Worm (Caenorhabditis elegans) whole organism, L4 larva: ENCODE measurements around the gene nspa-2.

ENCODE experiments used
- F10B5.3 ChIP-seq: sonication (generic microtip); optimal IDR thresholded peaks from 2 replicates; lab custom pipeline; 2016; ENCODE audit warnings: mild to moderate bottlenecking, missing genetic modification characterization, missing compliant biosample characterization
- F26F4.8 ChIP-seq: fragments of 200-800 bp; sonication (Bioruptor generic); conservative IDR thresholded peaks from 2 replicates; pipeline ENCODE4 v1.3.6; 2022; ENCODE audit warnings: missing genetic modification characterization, missing compliant biosample characterization
- F37D6.2 ChIP-seq: sonication (generic microtip); optimal IDR thresholded peaks from 2 replicates; lab custom pipeline; 2016; ENCODE audit warnings: mild to moderate bottlenecking, missing genetic modification characterization, missing compliant biosample characterization
- F49E8.2 ChIP-seq: sonication (generic microtip); optimal IDR thresholded peaks from 2 replicates; lab custom pipeline; 2016; ENCODE audit warnings: missing compliant biosample characterization, mild to moderate bottlenecking, missing genetic modification characterization, borderline replicate concordance
- T20F7.1 ChIP-seq: fragments of 200-800 bp; sonication (Bioruptor generic); optimal IDR thresholded peaks from 2 replicates; lab custom pipeline; 2018; ENCODE audit warnings: mild to moderate bottlenecking, missing genetic modification characterization, missing compliant biosample characterization
- Y48G9A.11 ChIP-seq: fragments of 200-800 bp; sonication (Bioruptor generic); IDR thresholded peaks from 2 replicates; pipeline ENCODE4 v1.3.6; 2022; ENCODE audit warnings: missing genetic modification reagents, missing genetic modification characterization, missing compliant biosample characterization
- Y5F2A.4 ChIP-seq: fragments of 200-800 bp; sonication (Bioruptor generic); optimal IDR thresholded peaks from 2 replicates; lab custom pipeline; 2018; ENCODE audit warnings: mild to moderate bottlenecking, missing genetic modification characterization, missing compliant biosample characterization
- Y75B8A.6 ChIP-seq: fragments of 200-800 bp; sonication (Bioruptor generic); IDR thresholded peaks from 2 replicates; pipeline ENCODE4 v1.3.6; 2022; ENCODE audit warnings: missing genetic modification reagents, missing genetic modification characterization, missing compliant biosample characterization
- ZK337.2 ChIP-seq: fragments of 200-800 bp; sonication (Bioruptor generic); IDR thresholded peaks from 2 replicates; pipeline ENCODE4 v1.3.6; 2022; ENCODE audit warnings: missing genetic modification reagents, missing genetic modification characterization, missing compliant biosample characterization
- aha-1 ChIP-seq: fragments of 150-350 bp; peaks from one replicate; lab custom pipeline; 2014; ENCODE audit warnings: missing biosample characterization, missing genetic modification characterization
- ama-1 ChIP-seq: fragments of 150-350 bp; optimal IDR thresholded peaks from 2 replicates; lab custom pipeline; 2014; ENCODE audit warnings: inconsistent platforms, mixed read lengths
- ceh-28 ChIP-seq: fragments of 150-350 bp; optimal IDR thresholded peaks from 2 replicates; lab custom pipeline; 2014; ENCODE audit warnings: missing biosample characterization, missing genetic modification reagents, missing genetic modification characterization
- ceh-82 ChIP-seq: sonication (generic microtip); optimal IDR thresholded peaks from 2 replicates; lab custom pipeline; 2017; ENCODE audit warnings: missing biosample characterization, missing genetic modification characterization
- cey-2 ChIP-seq: sonication (generic microtip); optimal IDR thresholded peaks from 3 replicates; lab custom pipeline; 2017; ENCODE audit warnings: missing genetic modification characterization, mild to moderate bottlenecking, missing compliant biosample characterization, antibody characterized with exemption, borderline replicate concordance; ENCODE audit not compliant: insufficient read depth
- ctbp-1 ChIP-seq: fragments of 200-800 bp; sonication (Bioruptor generic); IDR thresholded peaks from 2 replicates; pipeline ENCODE4 v1.3.6; 2022; ENCODE audit warnings: missing genetic modification reagents, missing genetic modification characterization, missing compliant biosample characterization
- daf-12 ChIP-seq: fragments of 150-350 bp; optimal IDR thresholded peaks from 2 replicates; lab custom pipeline; 2014; ENCODE audit warnings: missing biosample characterization, missing genetic modification reagents, missing genetic modification characterization
- dmd-8 ChIP-seq: fragments of 200-800 bp; sonication (Bioruptor generic); IDR thresholded peaks from 2 replicates; pipeline ENCODE4 v1.3.6; 2022; ENCODE audit warnings: missing genetic modification characterization, missing compliant biosample characterization
- dpl-1 ChIP-seq: fragments of 150-350 bp; optimal IDR thresholded peaks from 2 replicates; lab custom pipeline; 2014; ENCODE audit warnings: missing biosample characterization, missing genetic modification reagents, missing genetic modification characterization
- egl-27 ChIP-seq: sonication (generic microtip); optimal IDR thresholded peaks from 3 replicates; lab custom pipeline; 2017; ENCODE audit warnings: missing biosample characterization, missing genetic modification reagents, missing genetic modification characterization
- egl-43 ChIP-seq: fragments of 200-800 bp; sonication (Bioruptor generic); IDR thresholded peaks from 2 replicates; pipeline ENCODE4 v1.3.6; 2022; ENCODE audit warnings: missing genetic modification reagents, missing genetic modification characterization, missing compliant biosample characterization
- fkh-10 ChIP-seq: fragments of 150-350 bp; optimal IDR thresholded peaks from 2 replicates; lab custom pipeline; 2014; ENCODE audit warnings: missing biosample characterization, missing genetic modification reagents, missing genetic modification characterization
- fos-1 ChIP-seq: fragments of 150-350 bp; optimal IDR thresholded peaks from 2 replicates; lab custom pipeline; 2014; ENCODE audit warnings: missing biosample characterization, missing genetic modification characterization
- gei-8 ChIP-seq: fragments of 200-800 bp; sonication (Bioruptor generic); optimal IDR thresholded peaks from 2 replicates; lab custom pipeline; 2018; ENCODE audit warnings: mild to moderate bottlenecking, missing genetic modification characterization, missing compliant biosample characterization
- hlh-11 ChIP-seq: fragments of 200-800 bp; sonication (Bioruptor generic); optimal IDR thresholded peaks from 2 replicates; lab custom pipeline; 2018; ENCODE audit warnings: mild to moderate bottlenecking, missing genetic modification characterization, missing compliant biosample characterization
- hlh-30 ChIP-seq: sonication (generic microtip); optimal IDR thresholded peaks from 2 replicates; lab custom pipeline; 2017; ENCODE audit warnings: antibody characterized with exemption, mild to moderate bottlenecking, missing genetic modification characterization, missing compliant biosample characterization; ENCODE audit not compliant: insufficient read depth
- hmg-1.1 ChIP-seq: fragments of 200-800 bp; sonication (Bioruptor generic); IDR thresholded peaks from 2 replicates; pipeline ENCODE4 v1.3.6; 2022; ENCODE audit warnings: missing genetic modification reagents, missing genetic modification characterization, missing compliant biosample characterization
- lim-7 ChIP-seq: fragments of 200-800 bp; sonication (Bioruptor generic); IDR thresholded peaks from 2 replicates; pipeline ENCODE4 v1.3.6; 2022; ENCODE audit warnings: missing genetic modification characterization, missing compliant biosample characterization
- lin-1 ChIP-seq: fragments of 200-800 bp; sonication (Bioruptor generic); IDR thresholded peaks from 2 replicates; pipeline ENCODE4 v1.3.6; 2022; ENCODE audit warnings: missing genetic modification reagents, missing genetic modification characterization, missing compliant biosample characterization
- lir-3 ChIP-seq: sonication (generic microtip); optimal IDR thresholded peaks from 2 replicates; lab custom pipeline; 2016; ENCODE audit warnings: mild to moderate bottlenecking, missing genetic modification characterization, missing compliant biosample characterization
- lsy-2 ChIP-seq, 2 experiments: fragments of 150-350 bp in 1 of 2; sonication (generic microtip) in 1 of 2; optimal IDR thresholded peaks; 2 replicates each; lab custom pipeline; 2014 to 2017; ENCODE audit warnings: missing biosample characterization in 2 of 2, missing genetic modification characterization in 2 of 2
- madf-5 ChIP-seq, 2 experiments: fragments of 200-800 bp; sonication (Bioruptor generic); IDR thresholded peaks; 2 replicates each; pipeline ENCODE4 v1.3.6; 2022; ENCODE audit warnings: missing compliant biosample characterization in 2 of 2, missing genetic modification characterization in 2 of 2
- madf-9 ChIP-seq: fragments of 200-800 bp; sonication (Bioruptor generic); conservative IDR thresholded peaks from 2 replicates; pipeline ENCODE4 v1.3.6; 2022; ENCODE audit warnings: missing genetic modification reagents, missing genetic modification characterization, missing compliant biosample characterization
- mdl-1 ChIP-seq, 2 experiments: fragments of 150-350 bp in 1 of 2; sonication (generic microtip) in 1 of 2; optimal IDR thresholded peaks; 2 replicates each; lab custom pipeline; 2014 to 2017; ENCODE audit warnings: missing biosample characterization in 2 of 2, missing genetic modification characterization in 2 of 2
- mxl-2 ChIP-seq: fragments of 200-800 bp; sonication (Bioruptor generic); conservative IDR thresholded peaks from 2 replicates; pipeline ENCODE4 v1.3.6; 2022; ENCODE audit warnings: missing genetic modification reagents, missing genetic modification characterization, missing compliant biosample characterization
- mxl-3 ChIP-seq: fragments of 200-800 bp; sonication (Bioruptor generic); optimal IDR thresholded peaks from 2 replicates; lab custom pipeline; 2018; ENCODE audit warnings: mild to moderate bottlenecking, missing genetic modification characterization, missing compliant biosample characterization
- nhr-102 ChIP-seq: sonication (generic microtip); optimal IDR thresholded peaks from 2 replicates; lab custom pipeline; 2016; ENCODE audit warnings: mild to moderate bottlenecking, missing genetic modification characterization, moderate library complexity, missing compliant biosample characterization
- nhr-11 ChIP-seq: fragments of 150-350 bp; optimal IDR thresholded peaks from 2 replicates; lab custom pipeline; 2014; ENCODE audit warnings: missing biosample characterization, missing genetic modification characterization
- nhr-25 ChIP-seq: sonication (generic microtip); optimal IDR thresholded peaks from 2 replicates; lab custom pipeline; 2017; ENCODE audit warnings: missing genetic modification characterization, mild to moderate bottlenecking, missing compliant biosample characterization, antibody characterized with exemption, moderate library complexity, borderline replicate concordance; ENCODE audit not compliant: insufficient read depth
- nhr-6 ChIP-seq: fragments of 150-350 bp; optimal IDR thresholded peaks from 2 replicates; lab custom pipeline; 2014; ENCODE audit warnings: missing biosample characterization, missing genetic modification characterization
- nhr-76 ChIP-seq: fragments of 150-350 bp; optimal IDR thresholded peaks from 2 replicates; lab custom pipeline; 2014; ENCODE audit warnings: missing biosample characterization, missing genetic modification characterization
- pha-4 ChIP-seq, 2 experiments: fragments of 150-350 bp in 1 of 2; fragments of 200-800 bp in 1 of 2; sonication (Bioruptor generic) in 1 of 2; IDR thresholded peaks in 1 of 2; optimal IDR thresholded peaks in 1 of 2; 2 replicates each; pipeline versions ENCODE4 v1.3.6 to Lab custom; 2014 to 2022; ENCODE audit warnings: missing genetic modification characterization in 2 of 2, missing genetic modification reagents in 2 of 2, missing biosample characterization in 1 of 2, missing compliant biosample characterization in 1 of 2
- php-3 ChIP-seq: fragments of 200-800 bp; sonication (Bioruptor generic); IDR thresholded peaks from 2 replicates; pipeline ENCODE4 v1.3.6; 2022; ENCODE audit warnings: missing genetic modification reagents, missing genetic modification characterization, missing compliant biosample characterization
- pqm-1 ChIP-seq: sonication (generic microtip); optimal IDR thresholded peaks from 2 replicates; lab custom pipeline; 2017; ENCODE audit warnings: missing biosample characterization, missing genetic modification characterization
- spr-3 ChIP-seq: fragments of 200-800 bp; sonication (Bioruptor generic); optimal IDR thresholded peaks from 2 replicates; lab custom pipeline; 2018; ENCODE audit warnings: mild to moderate bottlenecking, missing genetic modification characterization, missing compliant biosample characterization
- tag-97 ChIP-seq: fragments of 200-800 bp; sonication (Bioruptor generic); IDR thresholded peaks from 2 replicates; pipeline ENCODE4 v1.3.6; 2022; ENCODE audit warnings: missing genetic modification characterization, missing compliant biosample characterization
- tra-1 ChIP-seq: fragments of 200-800 bp; sonication (Bioruptor generic); IDR thresholded peaks from 2 replicates; pipeline ENCODE4 v1.3.6; 2022; ENCODE audit warnings: missing genetic modification reagents, missing genetic modification characterization, missing compliant biosample characterization
- unc-130 ChIP-seq: sonication (generic microtip); optimal IDR thresholded peaks from 2 replicates; lab custom pipeline; 2016; ENCODE audit warnings: missing genetic modification reagents, missing genetic modification characterization, missing compliant biosample characterization
- unc-62 ChIP-seq, 3 experiments: fragments of 150-350 bp in 1 of 3; sonication (generic microtip); optimal IDR thresholded peaks in 2 of 3; peaks in 1 of 3; 1 replicate in 1 of 3; 2 replicates in 2 of 3; lab custom pipeline; 2014 to 2017; ENCODE audit warnings: missing biosample characterization in 3 of 3, missing genetic modification characterization in 3 of 3, missing genetic modification reagents in 3 of 3, missing genotype in 1 of 3
- zfp-2 ChIP-seq: sonication (generic microtip); optimal IDR thresholded peaks from 2 replicates; lab custom pipeline; 2016; ENCODE audit warnings: mild to moderate bottlenecking, missing genetic modification characterization, missing compliant biosample characterization
- zip-11 ChIP-seq: fragments of 200-800 bp; sonication (Bioruptor generic); IDR thresholded peaks from 2 replicates; pipeline ENCODE4 v1.3.6; 2022; ENCODE audit warnings: missing genetic modification characterization, missing compliant biosample characterization

Gene nspa-2

DNA sequence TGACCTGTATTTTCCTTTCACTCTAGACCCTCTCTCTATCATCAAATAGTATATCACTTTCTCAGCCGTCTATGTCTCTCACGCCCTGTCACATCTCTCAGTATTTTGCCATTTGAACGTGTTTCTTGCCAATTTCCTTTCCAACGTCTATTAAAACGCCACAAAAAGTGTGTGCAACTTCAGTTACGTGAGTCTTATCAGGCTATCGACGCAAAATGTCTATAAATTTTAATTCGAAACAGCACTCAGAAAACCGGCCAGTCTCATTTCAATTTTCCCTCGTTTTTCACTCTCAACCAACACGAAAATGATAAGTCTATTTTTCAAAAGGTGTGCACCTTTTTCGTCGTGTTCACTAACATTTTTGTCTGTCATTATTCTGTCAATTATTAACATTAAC, 4.7 kb downstream of the nspa-2 start, which contains the start of gene mpst-3 (continued):
- TF ChIP-seq lsy-2 (tag; optimal IDR thresholded peaks at IDR 0.05; lab: Kevin White, UChicago) (no peak), nhr-6 (tag; lab: Kevin White, UChicago) (peak; percentile 66), ctbp-1 (GFP tag; lab: Robert Waterston, UW) (no peak), egl-43 (GFP tag; lab: Robert Waterston, UW) (no peak), daf-12 (tag; lab: Kevin White, UChicago) (no peak), tag-97 (GFP tag; lab: Robert Waterston, UW) (no peak), hlh-30 (tag; lab: Kevin White, UChicago) (peak; percentile 20), T20F7.1 (no peak), unc-130 (GFP tag; lab: Kevin White, UChicago) (no peak), tra-1 (GFP tag; lab: Robert Waterston, UW) (no peak), pha-4 (GFP tag; IDR thresholded peaks at IDR 0.05; lab: Robert Waterston, UW) (no peak), pha-4 (tag; optimal IDR thresholded peaks at IDR 0.05; lab: Kevin White, UChicago) (no peak), Y5F2A.4 (GFP tag; lab: Kevin White, UChicago) (no peak), unc-62 (GFP tag; optimal IDR thresholded peaks at IDR 0.05 in 1 of 2; lab: Kevin White, UChicago) (no peak), unc-62 (tag; optimal IDR thresholded peaks at IDR 0.05; lab: Kevin White, UChicago) (no peak), madf-9 (GFP tag; lab: Robert Waterston, UW) (no peak), nhr-11 (tag; lab: Kevin White, UChicago) (no peak), F26F4.8 (GFP tag; lab: Robert Waterston, UW) (no peak), fos-1 (no peak), F10B5.3 (tag; lab: Kevin White, UChicago) (no peak), lir-3 (tag; lab: Kevin White, UChicago) (no peak), F49E8.2 (tag; lab: Kevin White, UChicago) (no peak), mdl-1 (tag; optimal IDR thresholded peaks at IDR 0.05; lab: Kevin White, UChicago) (no peak), lin-1 (no peak), madf-5 (GFP tag; IDR thresholded peaks at IDR 0.05; lab: Robert Waterston, UW) (no peak), dpl-1 (no peak), fkh-10 (no peak), cey-2 (tag; lab: Kevin White, UChicago) (no peak), nhr-76 (tag; lab: Kevin White, UChicago) (no peak), Y75B8A.6 (GFP tag; lab: Robert Waterston, UW) (no peak), ama-1 (lab: Kevin White, UChicago) (no peak), dmd-8 (GFP tag; lab: Robert Waterston, UW) (no peak), Y48G9A.11 (GFP tag; lab: Robert Waterston, UW) (no peak), hlh-11 (tag; lab: Kevin White, UChicago) (peak; percentile 79), ceh-28 (tag; lab: Kevin White, UChicago) (no peak), spr-3 (GFP tag; lab: Kevin White, UChicago) (no peak), egl-27 (tag; lab: Kevin White, UChicago) (no peak), F37D6.2 (no peak), mxl-2 (GFP tag; lab: Robert Waterston, UW) (no peak), nhr-102 (tag; lab: Kevin White, UChicago) (no peak), zfp-2 (tag; lab: Kevin White, UChicago) (no peak), ceh-82 (tag; lab: Kevin White, UChicago) (no peak), ZK337.2 (GFP tag; lab: Robert Waterston, UW) (no peak), nhr-25 (tag; lab: Kevin White, UChicago) (no peak), hmg-1.1 (GFP tag; lab: Robert Waterston, UW) (no peak), pqm-1 (tag; lab: Kevin White, UChicago) (peak; percentile 86), php-3 (GFP tag; lab: Robert Waterston, UW) (peak; percentile 87), mxl-3 (peak; percentile 51), lim-7 (GFP tag; lab: Robert Waterston, UW) (no peak), zip-11 (no peak), aha-1 (no peak), gei-8 (GFP tag; lab: Kevin White, UChicago) (no peak)
